Fruit fly (Drosophila melanogaster): ENCODE measurements around the gene r.

r gene

DNA sequence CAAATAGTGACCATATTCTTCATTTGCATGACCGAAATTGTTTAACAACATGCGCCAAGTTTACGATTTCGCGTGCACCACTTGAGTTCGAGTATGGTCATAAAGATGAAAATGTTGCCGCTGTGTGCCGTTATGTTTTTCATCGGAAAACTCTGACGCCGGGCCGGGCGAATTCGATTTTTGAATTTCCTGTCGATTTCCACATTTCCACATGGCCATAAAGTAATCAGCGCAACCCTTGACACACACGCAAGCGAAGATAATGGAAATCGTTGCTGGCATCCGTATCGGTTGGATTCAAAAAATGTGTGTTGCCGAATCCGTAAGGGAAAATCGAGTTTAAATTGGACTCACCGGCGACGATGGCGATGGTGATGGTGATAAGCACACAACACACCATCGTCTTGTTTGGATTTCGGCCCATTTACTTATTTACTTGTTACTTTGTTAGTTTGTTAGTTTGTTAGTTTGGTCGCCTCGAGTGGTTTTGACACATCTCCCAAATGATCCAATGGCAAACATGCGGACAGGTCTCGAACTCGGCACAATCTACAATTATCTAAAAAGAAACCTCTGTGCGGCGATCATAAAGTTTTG, 10.5 kb upstream of the r start (continued):
- TF ChIP-seq CG16863 (GFP tag; optimal IDR thresholded peaks at IDR 0.05) (peak; percentile 46), schlank (tag; optimal IDR thresholded peaks at IDR 0.05) (no peak), CG13123 (GFP tag; optimal IDR thresholded peaks at IDR 0.05) (no peak), GATAe (GFP tag; conservative IDR thresholded peaks at IDR 0.05) (no peak), Spps (tag; optimal IDR thresholded peaks at IDR 0.05) (peak; percentile 16), Bdp1 (GFP tag; optimal IDR thresholded peaks at IDR 0.05) (peak; percentile 28), slou (GFP tag; optimal IDR thresholded peaks at IDR 0.05) (no peak), Scr (GFP tag; IDR thresholded peaks at IDR 0.05; ENCODE audit: partially characterized antibody) (no peak), psq (GFP tag; optimal IDR thresholded peaks at IDR 0.05) (no peak), CG3726 (GFP tag; IDR thresholded peaks at IDR 0.05) (no peak), HLH3B (GFP tag; IDR thresholded peaks at IDR 0.05) (peak; percentile 49; the same call in 1 of the 2 replicates), CG10209 (GFP tag; optimal IDR thresholded peaks at IDR 0.05) (peak; percentile 71), ase (GFP tag; IDR thresholded peaks at IDR 0.05) (peak; percentile 32; the same call in 1 of the 3 replicates), tll (GFP tag; optimal IDR thresholded peaks at IDR 0.05) (peak in 1 of 2 experiments; percentile 80), CG6683 (GFP tag; optimal IDR thresholded peaks at IDR 0.05) (no peak), Sox100B (GFP tag; optimal IDR thresholded peaks at IDR 0.05) (peak; percentile 45), CG7556 (GFP tag; optimal IDR thresholded peaks at IDR 0.05) (peak; percentile 43), Dref (GFP tag; IDR thresholded peaks at IDR 0.05) (no peak), CG12071 (GFP tag; optimal IDR thresholded peaks at IDR 0.05) (peak; percentile 48), CoRest (tag; optimal IDR thresholded peaks at IDR 0.05) (peak; percentile 6), wek (GFP tag; optimal IDR thresholded peaks at IDR 0.05) (peak; percentile 78), BtbVII (GFP tag; optimal IDR thresholded peaks at IDR 0.05) (no peak), so (GFP tag; IDR thresholded peaks at IDR 0.05) (0 out of 3 replicates have a peak, but pooled peaks have one; percentile 28), sob (GFP tag; IDR thresholded peaks at IDR 0.05) (no peak), fd3F (GFP tag; optimal IDR thresholded peaks at IDR 0.05) (no peak), Usf (GFP tag; optimal IDR thresholded peaks at IDR 0.05) (no peak), CG8478 (optimal IDR thresholded peaks at IDR 0.05) (no peak), Dll (GFP tag; IDR thresholded peaks at IDR 0.05; ENCODE audit: partially characterized antibody) (0 out of 4 replicates have a peak, but pooled peaks have one; percentile 14), al (GFP tag; IDR thresholded peaks at IDR 0.05) (no peak), CG31365 (tag; optimal IDR thresholded peaks at IDR 0.05) (peak; percentile 43), CG14014 (GFP tag; IDR thresholded peaks at IDR 0.05) (peak; percentile 40; the same call in 1 of the 2 replicates), CG16779 (GFP tag; IDR thresholded peaks at IDR 0.05) (no peak), lilli (GFP tag; optimal IDR thresholded peaks at IDR 0.05) (no peak), CG8388 (GFP tag; optimal IDR thresholded peaks at IDR 0.05) (no peak), CG5180 (GFP tag; optimal IDR thresholded peaks at IDR 0.05) (peak; percentile 53), CG1233 (GFP tag; optimal IDR thresholded peaks at IDR 0.05) (peak; percentile 54), CG12299 (tag; optimal IDR thresholded peaks at IDR 0.05) (no peak), sd (tag; optimal IDR thresholded peaks at IDR 0.05) (peak; percentile 36), CG11093 (GFP tag; IDR thresholded peaks at IDR 0.05) (no peak), sens (GFP tag) (peak; percentile 84), kni (GFP tag; optimal IDR thresholded peaks at IDR 0.05) (peak; percentile 52), z (GFP tag; IDR thresholded peaks at IDR 0.05) (0 out of 3 replicates have a peak, but pooled peaks have one; percentile 28), HmgD (GFP tag; optimal IDR thresholded peaks at IDR 0.05) (no peak), pfk (GFP tag; optimal IDR thresholded peaks at IDR 0.05) (peak; percentile 15), CG14050 (GFP tag; IDR thresholded peaks at IDR 0.05) (peak; percentile 29; the same call in 2 of the 3 replicates), E2f1 (GFP tag; IDR thresholded peaks at IDR 0.05) (no peak), sima (GFP tag; optimal IDR thresholded peaks at IDR 0.05) (no peak), gt (GFP tag; IDR thresholded peaks at IDR 0.05) (no peak), CG12391 (tag; optimal IDR thresholded peaks at IDR 0.05) (peak; percentile 13), pros (GFP tag; optimal IDR thresholded peaks at IDR 0.05) (no peak)
